Worm (Caenorhabditis elegans) whole organism, mixed stage, embryonic: ENCODE data around the gene C41G11.1.

Experiments
- M03D4.4 ChIP-seq: sonication (generic microtip); optimal IDR thresholded peaks from 2 replicates; lab custom pipeline; 2017; ENCODE audit warnings: mild to moderate bottlenecking, missing genetic modification characterization, missing compliant biosample characterization
- bed-3 ChIP-seq: fragments of 200-800 bp; sonication (Bioruptor generic); optimal IDR thresholded peaks from 3 replicates; lab custom pipeline; 2018; ENCODE audit warnings: mild to moderate bottlenecking, missing genetic modification characterization, moderate library complexity, missing compliant biosample characterization
- blmp-1 ChIP-seq: fragments of 150-350 bp; optimal IDR thresholded peaks from 2 replicates; lab custom pipeline; 2014; ENCODE audit warnings: missing biosample characterization, missing genetic modification characterization
- ceh-39 ChIP-seq: fragments of 150-350 bp; optimal IDR thresholded peaks from 2 replicates; lab custom pipeline; 2014; ENCODE audit warnings: missing biosample characterization, missing genetic modification characterization
- ceh-43 ChIP-seq: fragments of 200-800 bp; sonication (Bioruptor generic); optimal IDR thresholded peaks from 2 replicates; lab custom pipeline; 2018; ENCODE audit warnings: mild to moderate bottlenecking, missing genetic modification characterization, moderate library complexity, missing compliant biosample characterization
- ceh-83 ChIP-seq: fragments of 200-800 bp; sonication (Bioruptor generic); optimal IDR thresholded peaks from 2 replicates; lab custom pipeline; 2018; ENCODE audit warnings: mild to moderate bottlenecking, missing genetic modification characterization, missing compliant biosample characterization
- ces-1 ChIP-seq: fragments of 150-350 bp; optimal IDR thresholded peaks from 2 replicates; lab custom pipeline; 2014; ENCODE audit warnings: missing biosample characterization, missing genetic modification reagents, missing genetic modification characterization
- cnd-1 ChIP-seq: fragments of 200-800 bp; sonication (Bioruptor generic); optimal IDR thresholded peaks from 2 replicates; lab custom pipeline; 2018; ENCODE audit warnings: mild to moderate bottlenecking, missing genetic modification characterization, missing compliant biosample characterization
- drap-1 ChIP-seq: fragments of 200-800 bp; sonication (Bioruptor generic); optimal IDR thresholded peaks from 3 replicates; lab custom pipeline; 2018; ENCODE audit warnings: mild to moderate bottlenecking, missing genetic modification characterization, missing compliant biosample characterization
- elt-1 ChIP-seq: sonication (generic microtip); optimal IDR thresholded peaks from 2 replicates; lab custom pipeline; 2017; ENCODE audit warnings: missing genetic modification characterization, mild to moderate bottlenecking, missing compliant biosample characterization, antibody characterized with exemption, moderate library complexity, borderline replicate concordance; ENCODE audit not compliant: insufficient read depth
- elt-3 ChIP-seq: fragments of 150-350 bp; optimal IDR thresholded peaks from 2 replicates; lab custom pipeline; 2014; ENCODE audit warnings: missing biosample characterization, missing genetic modification characterization
- flh-1 ChIP-seq: fragments of 200-800 bp; sonication (Bioruptor generic); optimal IDR thresholded peaks from 2 replicates; lab custom pipeline; 2018; ENCODE audit warnings: mild to moderate bottlenecking, missing genetic modification characterization, moderate library complexity, missing compliant biosample characterization
- ham-2 ChIP-seq: fragments of 200-800 bp; sonication (Bioruptor generic); optimal IDR thresholded peaks from 2 replicates; lab custom pipeline; 2018; ENCODE audit warnings: mild to moderate bottlenecking, missing genetic modification characterization, missing compliant biosample characterization
- hlh-1 ChIP-seq: fragments of 150-350 bp; optimal IDR thresholded peaks from 2 replicates; lab custom pipeline; 2014; ENCODE audit warnings: missing biosample characterization, missing genetic modification reagents, missing genetic modification characterization
- lin-13 ChIP-seq: fragments of 150-350 bp; optimal IDR thresholded peaks from 2 replicates; lab custom pipeline; 2014; ENCODE audit warnings: missing biosample characterization, missing genetic modification characterization
- lin-32 ChIP-seq: fragments of 200-800 bp; sonication (Bioruptor generic); optimal IDR thresholded peaks from 2 replicates; lab custom pipeline; 2018; ENCODE audit warnings: mild to moderate bottlenecking, missing genetic modification characterization, missing compliant biosample characterization
- lsy-2 ChIP-seq: fragments of 150-350 bp; optimal IDR thresholded peaks from 2 replicates; lab custom pipeline; 2014; ENCODE audit warnings: missing biosample characterization, missing genetic modification characterization
- mab-5 ChIP-seq: fragments of 150-350 bp; optimal IDR thresholded peaks from 2 replicates; lab custom pipeline; 2014; ENCODE audit warnings: missing biosample characterization, missing genetic modification characterization
- mep-1 ChIP-seq: fragments of 150-350 bp; optimal IDR thresholded peaks from 2 replicates; lab custom pipeline; 2017; ENCODE audit warnings: missing biosample characterization, missing genetic modification reagents, missing genetic modification characterization, inconsistent platforms
- mls-2 ChIP-seq: sonication (generic microtip); optimal IDR thresholded peaks from 2 replicates; lab custom pipeline; 2016; ENCODE audit warnings: mild to moderate bottlenecking, missing genetic modification characterization, moderate library complexity, missing compliant biosample characterization
- nhr-12 ChIP-seq: fragments of 150-350 bp; optimal IDR thresholded peaks from 2 replicates; lab custom pipeline; 2014; ENCODE audit warnings: missing biosample characterization, missing genetic modification characterization
- nhr-2 ChIP-seq: fragments of 150-350 bp; optimal IDR thresholded peaks from 2 replicates; lab custom pipeline; 2014; ENCODE audit warnings: missing biosample characterization, missing genetic modification characterization
- nhr-237 ChIP-seq: fragments of 150-350 bp; optimal IDR thresholded peaks from 2 replicates; lab custom pipeline; 2014; ENCODE audit warnings: missing biosample characterization, missing genetic modification characterization
- nhr-28 ChIP-seq: fragments of 150-350 bp; optimal IDR thresholded peaks from 2 replicates; lab custom pipeline; 2014; ENCODE audit warnings: missing biosample characterization, missing genetic modification characterization
- nhr-76 ChIP-seq: sonication (generic microtip); optimal IDR thresholded peaks from 2 replicates; lab custom pipeline; 2017; ENCODE audit warnings: missing biosample characterization, missing genetic modification characterization
- pha-4 ChIP-seq: fragments of 150-350 bp; optimal IDR thresholded peaks from 2 replicates; lab custom pipeline; 2018; ENCODE audit warnings: missing biosample characterization, missing genetic modification reagents, missing genetic modification characterization
- sem-2 ChIP-seq: fragments of 200-800 bp; sonication (Bioruptor generic); optimal IDR thresholded peaks from 2 replicates; lab custom pipeline; 2018; ENCODE audit warnings: mild to moderate bottlenecking, missing genetic modification characterization, missing compliant biosample characterization
- snpc-4 ChIP-seq: fragments of 150-350 bp; optimal IDR thresholded peaks from 2 replicates; lab custom pipeline; 2014; ENCODE audit warnings: missing biosample characterization, missing genetic modification characterization
- sptf-1 ChIP-seq: sonication (generic microtip); optimal IDR thresholded peaks from 2 replicates; lab custom pipeline; 2017; ENCODE audit warnings: mild to moderate bottlenecking, missing genetic modification characterization, moderate library complexity, missing compliant biosample characterization
- tbx-8 ChIP-seq: fragments of 200-800 bp; sonication (Bioruptor generic); optimal IDR thresholded peaks from 2 replicates; lab custom pipeline; 2018; ENCODE audit warnings: mild to moderate bottlenecking, missing genetic modification characterization, moderate library complexity, missing compliant biosample characterization
- unc-120 ChIP-seq: sonication (generic microtip); optimal IDR thresholded peaks from 2 replicates; lab custom pipeline; 2017; ENCODE audit warnings: missing genetic modification characterization, missing compliant biosample characterization; ENCODE audit not compliant: poor library complexity, severe bottlenecking
- unc-39 ChIP-seq: fragments of 150-350 bp; optimal IDR thresholded peaks from 2 replicates; lab custom pipeline; 2014; ENCODE audit warnings: missing biosample characterization, missing genetic modification characterization
- unc-62 ChIP-seq: fragments of 150-350 bp; optimal IDR thresholded peaks from 2 replicates; lab custom pipeline; 2014; ENCODE audit warnings: missing biosample characterization, missing genetic modification reagents, missing genetic modification characterization
- zip-8 ChIP-seq: fragments of 150-350 bp; optimal IDR thresholded peaks from 2 replicates; lab custom pipeline; 2014; ENCODE audit warnings: missing biosample characterization, missing genetic modification characterization
- ztf-11 ChIP-seq: fragments of 150-350 bp; optimal IDR thresholded peaks from 2 replicates; lab custom pipeline; 2014; ENCODE audit warnings: missing biosample characterization, missing genetic modification characterization

The C41G11.1 gene

DNA sequence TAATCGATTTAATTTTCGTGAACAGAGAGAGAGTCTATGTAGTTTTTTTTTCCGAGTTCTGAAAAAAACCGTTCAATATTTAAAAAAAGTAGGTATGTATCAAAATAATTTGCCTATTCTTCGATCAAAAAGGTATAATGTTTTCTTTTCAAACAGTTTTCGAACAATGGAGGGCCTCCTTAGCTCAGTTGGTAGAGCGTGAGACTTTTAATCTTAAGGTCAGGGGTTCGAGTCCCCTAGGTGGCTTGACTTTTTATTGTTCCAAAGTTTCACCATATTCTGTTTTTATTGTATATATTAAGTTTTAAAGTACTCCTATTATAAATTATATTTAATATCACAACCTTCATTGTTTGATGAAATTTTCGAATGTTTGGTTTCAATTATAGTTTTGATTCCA is 6.5 kb downstream of the C41G11.1 start:
- no peak for TF ChIP-seq nhr-28 (tag; lab: Kevin White, UChicago)

DNA sequence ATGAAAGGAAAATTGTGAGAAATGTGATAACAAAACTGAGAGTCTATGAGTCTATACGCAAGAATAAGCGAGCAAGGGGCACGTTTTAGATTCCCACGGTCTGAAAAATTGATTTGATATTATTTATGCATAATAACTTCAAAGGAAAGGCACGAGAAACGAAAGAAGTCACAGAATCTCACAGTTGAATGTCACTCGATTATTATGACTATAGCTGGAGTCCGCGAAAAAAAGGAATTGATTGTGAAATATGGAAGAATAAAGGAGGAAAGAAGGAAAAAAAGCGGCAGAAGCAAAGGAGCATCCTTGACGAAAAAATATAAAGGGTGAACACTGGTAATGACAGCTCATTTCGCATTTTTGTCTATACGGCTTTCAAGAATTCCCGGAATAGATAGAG is 9.4 kb downstream of the C41G11.1 start, which contains the start of gene cat-1:
cat-1 (minus strand) TSS at position 101 of the 400 bp plus-strand sequence.
- TF ChIP-seq pha-4 (tag; lab: Kevin White, UChicago) (no peak), unc-39 (tag; lab: Kevin White, UChicago) (no peak), mls-2 (tag; lab: Kevin White, UChicago) (no peak), elt-1 (tag; lab: Kevin White, UChicago) (no peak), ceh-39 (tag; lab: Kevin White, UChicago) (no peak), lsy-2 (tag; lab: Kevin White, UChicago) (no peak), unc-62 (GFP tag; lab: Kevin White, UChicago) (no peak), drap-1 (GFP tag; lab: Kevin White, UChicago) (no peak), cnd-1 (tag; lab: Kevin White, UChicago) (no peak), M03D4.4 (tag; lab: Kevin White, UChicago) (no peak), tbx-8 (GFP tag; lab: Kevin White, UChicago) (no peak), nhr-76 (tag; lab: Kevin White, UChicago) (no peak), lin-13 (tag; lab: Kevin White, UChicago) (no peak), nhr-12 (tag; lab: Kevin White, UChicago) (no peak), blmp-1 (tag; lab: Kevin White, UChicago) (no peak), nhr-237 (tag; lab: Kevin White, UChicago) (no peak), ceh-43 (GFP tag; lab: Kevin White, UChicago) (no peak)

- TF ChIP-seq sem-2 (no peak), ztf-11 (tag; lab: Kevin White, UChicago) (no peak), nhr-76 (tag; lab: Kevin White, UChicago) (no peak), zip-8 (tag; lab: Kevin White, UChicago) (no peak), nhr-237 (tag; lab: Kevin White, UChicago) (no peak), elt-3 (no peak), nhr-2 (no peak), ceh-83 (GFP tag; lab: Kevin White, UChicago) (no peak), elt-1 (tag; lab: Kevin White, UChicago) (no peak), snpc-4 (tag; lab: Kevin White, UChicago) (no peak), bed-3 (no peak)
These were observed 10.8 kb downstream of the C41G11.1 start for ce11 chrX:5709205-5709604.

DNA sequence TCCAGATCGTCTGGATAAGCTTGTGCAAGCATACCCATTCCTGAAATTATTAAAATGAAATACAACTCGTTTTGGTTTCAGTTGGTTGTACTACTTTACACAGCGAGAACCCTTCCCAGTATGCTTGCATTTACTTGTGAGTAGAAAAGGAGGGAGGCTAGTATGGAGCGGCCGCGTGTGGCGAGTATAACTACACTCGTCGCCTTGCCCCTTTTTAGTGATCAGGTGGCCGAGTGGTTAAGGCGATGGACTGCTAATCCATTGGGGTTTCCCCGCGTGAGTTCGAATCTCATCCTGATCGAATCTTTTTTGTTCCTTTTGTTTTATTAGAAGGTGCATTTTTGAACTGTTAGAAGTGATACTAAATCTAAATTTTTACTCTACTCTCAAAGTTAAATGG is 12.2 kb downstream of the C41G11.1 start:
- TF ChIP-seq ham-2 (GFP tag; lab: Kevin White, UChicago), result peak; percentile 93
- TF ChIP-seq nhr-28 (tag; lab: Kevin White, UChicago), result peak; percentile 73
- TF ChIP-seq flh-1 (GFP tag; lab: Kevin White, UChicago), result peak; percentile 82
- peak; percentile 96 for TF ChIP-seq mls-2 (tag; lab: Kevin White, UChicago)
- no peak for TF ChIP-seq lsy-2 (tag; lab: Kevin White, UChicago)
- TF ChIP-seq nhr-76 (tag; lab: Kevin White, UChicago), result no peak
- no peak for TF ChIP-seq blmp-1 (tag; lab: Kevin White, UChicago)
- peak; percentile 75 for TF ChIP-seq tbx-8 (GFP tag; lab: Kevin White, UChicago)
- TF ChIP-seq bed-3, result peak; percentile 83
- peak; percentile 22 for TF ChIP-seq unc-62 (GFP tag; lab: Kevin White, UChicago)
- TF ChIP-seq sem-2, result peak; percentile 87
- TF ChIP-seq sptf-1 (tag; lab: Kevin White, UChicago), result peak; percentile 96
- TF ChIP-seq ceh-43 (GFP tag; lab: Kevin White, UChicago), result peak; percentile 87
- peak; percentile 30 for TF ChIP-seq lin-13 (tag; lab: Kevin White, UChicago)
- peak; percentile 66 for TF ChIP-seq ztf-11 (tag; lab: Kevin White, UChicago)
- no peak for TF ChIP-seq zip-8 (tag; lab: Kevin White, UChicago)
- TF ChIP-seq snpc-4 (tag; lab: Kevin White, UChicago), result no peak
- TF ChIP-seq unc-120 (tag; lab: Kevin White, UChicago), result peak; percentile 89
- TF ChIP-seq lin-32 (GFP tag; lab: Kevin White, UChicago), result peak; percentile 87
- peak; percentile 95 for TF ChIP-seq M03D4.4 (tag; lab: Kevin White, UChicago)
- peak; percentile 94 for TF ChIP-seq cnd-1 (tag; lab: Kevin White, UChicago)
- TF ChIP-seq hlh-1 (tag; lab: Kevin White, UChicago), result peak; percentile 23
- TF ChIP-seq nhr-2, result no peak
- peak; percentile 26 for TF ChIP-seq ces-1
- TF ChIP-seq mab-5 (tag; lab: Kevin White, UChicago), result no peak
- no peak for TF ChIP-seq nhr-237 (tag; lab: Kevin White, UChicago)
- TF ChIP-seq mep-1 (tag; lab: Kevin White, UChicago), result peak; percentile 39
- no peak for TF ChIP-seq pha-4 (tag; lab: Kevin White, UChicago)
- no peak for TF ChIP-seq nhr-12 (tag; lab: Kevin White, UChicago)
- peak; percentile 95 for TF ChIP-seq ceh-83 (GFP tag; lab: Kevin White, UChicago)
- peak; percentile 93 for TF ChIP-seq drap-1 (GFP tag; lab: Kevin White, UChicago)
- TF ChIP-seq unc-39 (tag; lab: Kevin White, UChicago), result no peak
- no peak for TF ChIP-seq ceh-39 (tag; lab: Kevin White, UChicago)
- TF ChIP-seq elt-1 (tag; lab: Kevin White, UChicago), result no peak
- no peak for TF ChIP-seq elt-3
- TF ChIP-seq, all 35 proteins: peak for 21
